Worm (Caenorhabditis elegans) whole organism, L3 larva: ENCODE results near the gene srh-127.

ENCODE experiments used
- R02D3.7 ChIP-seq: fragments of 150-350 bp; optimal IDR thresholded peaks from 2 replicates; lab custom pipeline; 2014; ENCODE audit warnings: missing biosample characterization, missing genetic modification characterization
- ZK546.5 ChIP-seq: sonication (generic microtip); optimal IDR thresholded peaks from 2 replicates; lab custom pipeline; 2017; ENCODE audit warnings: missing biosample characterization, missing genetic modification characterization
- aly-2 ChIP-seq: fragments of 150-350 bp; optimal IDR thresholded peaks from 2 replicates; lab custom pipeline; 2014; ENCODE audit warnings: missing biosample characterization, missing genetic modification characterization
- ama-1 ChIP-seq: fragments of 150-350 bp; optimal IDR thresholded peaks from 2 replicates; lab custom pipeline; 2018
- ceh-28 ChIP-seq: fragments of 150-350 bp; optimal IDR thresholded peaks from 2 replicates; lab custom pipeline; 2014; ENCODE audit warnings: missing biosample characterization, missing genetic modification reagents, missing genetic modification characterization
- ceh-82 ChIP-seq: fragments of 150-350 bp; optimal IDR thresholded peaks from 2 replicates; lab custom pipeline; 2014; ENCODE audit warnings: missing biosample characterization, missing genetic modification characterization
- ceh-9 ChIP-seq: sonication (generic microtip); optimal IDR thresholded peaks from 2 replicates; lab custom pipeline; 2018; ENCODE audit warnings: missing biosample characterization, missing genetic modification characterization
- daf-12 ChIP-seq: fragments of 150-350 bp; optimal IDR thresholded peaks from 2 replicates; lab custom pipeline; 2014; ENCODE audit warnings: missing biosample characterization, missing genetic modification reagents, missing genetic modification characterization
- egl-5 ChIP-seq: fragments of 150-350 bp; optimal IDR thresholded peaks from 2 replicates; lab custom pipeline; 2017; ENCODE audit warnings: missing biosample characterization, missing genetic modification reagents, missing genetic modification characterization, inconsistent platforms
- elt-1 ChIP-seq: fragments of 150-350 bp; optimal IDR thresholded peaks from 2 replicates; lab custom pipeline; 2014; ENCODE audit warnings: missing biosample characterization, missing genetic modification characterization
- elt-2 ChIP-seq: sonication (generic microtip); optimal IDR thresholded peaks from 2 replicates; lab custom pipeline; 2016; ENCODE audit warnings: missing genetic modification reagents, mild to moderate bottlenecking, missing genetic modification characterization, missing compliant biosample characterization
- fkh-10 ChIP-seq: sonication (generic microtip); optimal IDR thresholded peaks from 2 replicates; lab custom pipeline; 2017; ENCODE audit warnings: missing biosample characterization, missing genetic modification reagents, missing genetic modification characterization
- fkh-2 ChIP-seq: fragments of 150-350 bp; optimal IDR thresholded peaks from 2 replicates; lab custom pipeline; 2014; ENCODE audit warnings: missing biosample characterization, missing genetic modification reagents, missing genetic modification characterization
- fos-1 ChIP-seq: fragments of 150-350 bp; optimal IDR thresholded peaks from 2 replicates; lab custom pipeline; 2014; ENCODE audit warnings: missing biosample characterization, missing genetic modification characterization
- hmg-11 ChIP-seq: sonication (generic microtip); optimal IDR thresholded peaks from 2 replicates; lab custom pipeline; 2016; ENCODE audit warnings: missing genetic modification characterization, missing compliant biosample characterization
- jun-1 ChIP-seq: fragments of 150-350 bp; optimal IDR thresholded peaks from 2 replicates; lab custom pipeline; 2014; ENCODE audit warnings: missing biosample characterization, missing genetic modification reagents, missing genetic modification characterization
- lin-39 ChIP-seq: fragments of 150-350 bp; optimal IDR thresholded peaks from 2 replicates; lab custom pipeline; 2018; ENCODE audit warnings: missing biosample characterization, missing genetic modification reagents, missing genetic modification characterization
- lsy-12 ChIP-seq: sonication (generic microtip); optimal IDR thresholded peaks from 2 replicates; lab custom pipeline; 2016; ENCODE audit warnings: mild to moderate bottlenecking, missing genetic modification characterization, missing compliant biosample characterization
- mdl-1 ChIP-seq: fragments of 150-350 bp; optimal IDR thresholded peaks from 2 replicates; lab custom pipeline; 2014; ENCODE audit warnings: missing biosample characterization, missing genetic modification characterization
- mml-1 ChIP-seq: fragments of 150-350 bp; sonication (generic microtip); optimal IDR thresholded peaks from 3 replicates; lab custom pipeline; 2014; ENCODE audit warnings: missing biosample characterization, missing genetic modification characterization
- nfya-1 ChIP-seq: sonication (generic microtip); optimal IDR thresholded peaks from 2 replicates; lab custom pipeline; 2017; ENCODE audit warnings: missing genetic modification characterization, mild to moderate bottlenecking, missing compliant biosample characterization, antibody characterized with exemption, moderate library complexity; ENCODE audit not compliant: insufficient read depth
- nhr-11 ChIP-seq: fragments of 150-350 bp; optimal IDR thresholded peaks from 2 replicates; lab custom pipeline; 2014; ENCODE audit warnings: missing biosample characterization, missing genetic modification characterization
- nhr-12 ChIP-seq: fragments of 150-350 bp; optimal IDR thresholded peaks from 2 replicates; lab custom pipeline; 2014; ENCODE audit warnings: missing biosample characterization, missing genetic modification characterization
- nhr-237 ChIP-seq: fragments of 150-350 bp; optimal IDR thresholded peaks from 2 replicates; lab custom pipeline; 2014; ENCODE audit warnings: missing biosample characterization, missing genetic modification characterization
- nhr-25 ChIP-seq: sonication (generic microtip); optimal IDR thresholded peaks from 2 replicates; lab custom pipeline; 2017; ENCODE audit warnings: missing biosample characterization, missing genetic modification characterization
- nhr-28 ChIP-seq: fragments of 150-350 bp; optimal IDR thresholded peaks from 2 replicates; lab custom pipeline; 2014; ENCODE audit warnings: missing biosample characterization, missing genetic modification characterization
- nhr-43 ChIP-seq: sonication (generic microtip); optimal IDR thresholded peaks from 2 replicates; lab custom pipeline; 2016; ENCODE audit warnings: mild to moderate bottlenecking, missing genetic modification characterization, missing compliant biosample characterization; ENCODE audit not compliant: poor library complexity, severe bottlenecking
- nhr-67 ChIP-seq: fragments of 150-350 bp; optimal IDR thresholded peaks from 2 replicates; lab custom pipeline; 2014; ENCODE audit warnings: missing biosample characterization, missing genetic modification characterization
- nhr-76 ChIP-seq: fragments of 150-350 bp; sonication (generic microtip); optimal IDR thresholded peaks from 5 replicates; lab custom pipeline; 2014; ENCODE audit warnings: missing biosample characterization, missing genetic modification characterization
- nhr-77 ChIP-seq: fragments of 150-350 bp; optimal IDR thresholded peaks from 2 replicates; lab custom pipeline; 2014; ENCODE audit warnings: missing biosample characterization, missing genetic modification characterization
- pha-4 ChIP-seq: fragments of 150-350 bp; optimal IDR thresholded peaks from 2 replicates; lab custom pipeline; 2014; ENCODE audit warnings: missing biosample characterization, missing genetic modification reagents, missing genetic modification characterization
- pqm-1 ChIP-seq: fragments of 150-350 bp; optimal IDR thresholded peaks from 2 replicates; lab custom pipeline; 2017; ENCODE audit warnings: missing biosample characterization, missing genetic modification characterization, inconsistent platforms
- sea-2 ChIP-seq: fragments of 150-350 bp; sonication (generic microtip); optimal IDR thresholded peaks from 4 replicates; lab custom pipeline; 2014; ENCODE audit warnings: missing biosample characterization, missing genetic modification reagents, missing genetic modification characterization
- tbx-2 ChIP-seq: sonication (generic microtip); optimal IDR thresholded peaks from 2 replicates; lab custom pipeline; 2016; ENCODE audit warnings: mild to moderate bottlenecking, missing genetic modification characterization, missing compliant biosample characterization
- unc-62 ChIP-seq: fragments of 150-350 bp; sonication (generic microtip); optimal IDR thresholded peaks from 4 replicates; lab custom pipeline; 2014; ENCODE audit warnings: missing biosample characterization, missing genetic modification reagents, missing genetic modification characterization
- ztf-11 ChIP-seq: fragments of 150-350 bp; optimal IDR thresholded peaks from 2 replicates; lab custom pipeline; 2014; ENCODE audit warnings: missing biosample characterization, missing genetic modification characterization
- ztf-4 ChIP-seq: fragments of 150-350 bp; optimal IDR thresholded peaks from 2 replicates; lab custom pipeline; 2014; ENCODE audit warnings: missing biosample characterization, missing genetic modification characterization

The srh-127 gene

DNA sequence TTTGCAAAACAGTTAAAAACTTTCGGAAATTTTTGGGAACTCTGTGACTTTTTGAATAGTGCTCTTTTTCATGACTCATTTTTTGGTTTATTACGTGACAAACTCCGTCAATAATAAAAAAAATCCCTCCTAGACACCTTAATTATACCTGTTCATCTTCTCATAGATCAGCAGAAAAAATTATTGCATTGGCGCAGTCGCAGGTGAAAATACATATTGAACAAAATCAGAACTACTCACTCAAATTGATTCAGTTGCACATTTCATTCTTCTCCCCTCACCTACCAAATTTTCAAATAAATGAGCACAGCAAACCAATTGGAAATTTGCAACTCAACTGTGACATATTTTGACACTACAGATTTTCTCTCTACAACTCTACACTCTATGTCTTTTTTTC is at the start of gene srh-127:
TSS of gene srh-127 (plus strand) at position 301 of the 400 bp plus-strand sequence.
- TF ChIP-seq jun-1 (tag; lab: Kevin White, UChicago) (no peak), daf-12 (tag; lab: Kevin White, UChicago) (no peak), unc-62 (GFP tag; lab: Kevin White, UChicago) (no peak), mdl-1 (no peak), fkh-10 (GFP tag; lab: Kevin White, UChicago) (no peak), nhr-11 (tag; lab: Kevin White, UChicago) (no peak), ceh-9 (no peak), lin-39 (tag; lab: Kevin White, UChicago) (no peak), fkh-2 (tag; lab: Kevin White, UChicago) (no peak), nhr-76 (no peak), ama-1 (lab: Kevin White, UChicago) (no peak), nhr-43 (tag; lab: Kevin White, UChicago) (no peak), ztf-11 (tag; lab: Kevin White, UChicago) (no peak), nhr-25 (tag; lab: Kevin White, UChicago) (no peak), nhr-237 (tag; lab: Kevin White, UChicago) (no peak)

DNA sequence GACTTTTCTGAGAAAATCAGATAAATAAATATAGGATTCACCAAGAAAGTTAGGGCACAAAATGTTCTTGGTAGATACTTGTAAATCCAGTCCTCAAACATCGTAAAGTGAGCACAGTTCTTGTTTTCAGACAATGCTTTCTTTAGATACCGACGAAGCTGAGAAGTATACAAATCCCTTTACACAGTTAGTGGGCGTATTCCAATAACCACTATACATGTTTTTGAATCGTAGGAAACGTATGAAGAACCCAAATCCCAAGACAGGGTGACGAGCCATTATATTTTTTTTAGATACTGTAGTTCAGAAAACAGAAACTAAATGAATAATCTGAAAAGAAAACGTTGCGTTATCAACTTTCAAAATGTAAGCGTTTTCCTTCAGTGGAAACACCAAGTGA is 47.3 kb upstream of the srh-127 start, which contains the start of gene srj-44:
TSS of gene srj-44 (minus strand) at position 101 of the 400 bp plus-strand sequence.
- no peak for TF ChIP-seq unc-62 (GFP tag; lab: Kevin White, UChicago)

DNA sequence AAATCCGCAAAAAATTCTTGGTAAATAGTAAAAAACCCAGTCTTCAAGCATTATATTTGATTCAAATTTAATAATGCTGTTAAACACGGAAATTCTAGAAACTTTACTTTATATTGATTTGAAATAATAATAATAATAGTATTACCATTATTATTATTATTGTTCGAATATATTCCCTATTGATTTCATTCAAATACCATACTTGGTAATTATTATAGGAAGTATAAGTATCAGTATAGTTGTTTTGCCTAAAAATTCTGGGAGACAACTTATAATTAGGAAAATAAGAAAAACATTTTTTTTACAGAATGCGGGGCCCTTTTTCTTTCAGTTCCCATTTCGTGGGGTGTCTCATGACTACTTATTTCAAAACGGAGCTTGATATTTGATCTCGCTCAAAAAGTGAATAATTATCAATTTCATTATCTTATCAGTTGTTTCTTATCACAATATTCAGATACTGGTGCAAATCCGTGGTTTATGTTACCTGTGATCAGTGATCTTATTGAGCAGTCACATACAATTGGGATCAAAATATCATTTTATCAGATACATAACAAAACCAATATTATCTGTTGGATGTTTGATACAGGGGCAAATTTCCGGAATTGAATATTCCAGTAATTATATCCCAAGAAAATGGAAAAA is 44.7 kb upstream of the srh-127 start, which contains the start of gene srj-49:
TSS of gene srj-49 (minus strand) at position 51 of the 648 bp plus-strand sequence.
- TF ChIP-seq ztf-4 (no peak), egl-5 (tag; lab: Kevin White, UChicago) (no peak), ZK546.5 (tag; lab: Kevin White, UChicago) (no peak), hmg-11 (no peak), aly-2 (no peak), ceh-9 (no peak), nhr-77 (no peak), pqm-1 (tag; lab: Kevin White, UChicago) (peak; percentile 84), elt-2 (tag; lab: Kevin White, UChicago) (peak; percentile 90), nhr-28 (tag; lab: Kevin White, UChicago) (no peak), unc-62 (GFP tag; lab: Kevin White, UChicago) (no peak), mml-1 (tag; lab: Kevin White, UChicago) (no peak), ceh-82 (tag; lab: Kevin White, UChicago) (no peak), nhr-67 (tag; lab: Kevin White, UChicago) (no peak), nhr-12 (tag; lab: Kevin White, UChicago) (no peak), ama-1 (lab: Kevin White, UChicago) (no peak)

DNA sequence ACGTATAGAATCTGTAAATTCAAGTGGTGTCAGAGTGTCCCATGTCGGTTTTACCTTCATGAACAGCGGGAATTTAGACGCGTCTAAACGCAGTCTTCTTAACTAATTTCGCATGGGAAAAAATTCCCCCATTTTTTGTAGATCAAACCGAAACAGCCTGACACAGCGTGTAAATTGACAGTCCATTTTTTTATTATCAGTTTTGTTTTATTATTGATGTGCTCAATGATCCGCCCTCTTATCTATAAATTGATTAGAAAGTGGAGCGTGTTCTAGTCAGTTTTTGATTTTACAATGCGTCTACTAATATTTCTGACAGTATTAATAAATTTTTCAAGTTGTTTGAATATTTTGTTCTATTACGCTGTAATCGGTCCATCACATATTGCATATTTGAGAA is 44.0 kb upstream of the srh-127 start, which contains the start of gene ugt-53:
TSS of gene ugt-53 (plus strand) at position 273 of the 400 bp plus-strand sequence.
- peak; percentile 72 for TF ChIP-seq pqm-1 (tag; lab: Kevin White, UChicago)
- TF ChIP-seq elt-2 (tag; lab: Kevin White, UChicago) = peak; percentile 82
- no peak for TF ChIP-seq nhr-76
- TF ChIP-seq fos-1 (tag; lab: Kevin White, UChicago) = no peak
- TF ChIP-seq tbx-2 (tag; lab: Kevin White, UChicago) = no peak
- TF ChIP-seq ztf-11 (tag; lab: Kevin White, UChicago) = no peak
- TF ChIP-seq ceh-28 (tag; lab: Kevin White, UChicago) = no peak

DNA sequence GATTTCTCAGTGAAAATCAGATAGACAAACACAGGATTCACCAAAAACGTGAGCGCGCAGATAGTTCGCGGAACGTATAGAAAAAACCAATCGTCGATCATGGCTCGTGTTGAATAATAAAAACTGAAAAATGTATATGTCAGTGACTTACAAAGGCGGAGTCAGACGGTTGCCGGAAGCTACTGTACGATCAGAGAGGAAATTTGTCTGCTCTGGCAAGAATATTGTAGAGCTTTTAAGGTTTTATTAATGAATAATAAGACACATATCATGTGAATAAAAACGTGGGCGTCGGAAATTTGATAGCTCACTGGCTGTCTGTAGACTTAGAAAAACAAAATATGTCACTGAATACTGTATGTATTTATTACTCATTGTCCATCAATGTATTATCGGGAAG is 37.6 kb upstream of the srh-127 start, which contains the start of gene srj-57:
TSS of gene srj-57 (minus strand) at position 101 of the 400 bp plus-strand sequence.
- no peak for TF ChIP-seq nhr-12 (tag; lab: Kevin White, UChicago)
- no peak for TF ChIP-seq R02D3.7 (tag; lab: Kevin White, UChicago)
- TF ChIP-seq sea-2 (GFP tag; lab: Kevin White, UChicago) = no peak
- TF ChIP-seq unc-62 (GFP tag; lab: Kevin White, UChicago) = no peak
- no peak for TF ChIP-seq ama-1 (lab: Kevin White, UChicago)
- no peak for TF ChIP-seq tbx-2 (tag; lab: Kevin White, UChicago)
- TF ChIP-seq pha-4 (tag; lab: Kevin White, UChicago) = no peak
- TF ChIP-seq nfya-1 (tag; lab: Kevin White, UChicago) = no peak
- TF ChIP-seq nhr-76 = no peak
- TF ChIP-seq mml-1 (tag; lab: Kevin White, UChicago) = no peak
- no peak for TF ChIP-seq nhr-77
- TF ChIP-seq hmg-11 = no peak
- no peak for TF ChIP-seq fkh-2 (tag; lab: Kevin White, UChicago)
- no peak for TF ChIP-seq egl-5 (tag; lab: Kevin White, UChicago)
- no peak for TF ChIP-seq elt-1 (tag; lab: Kevin White, UChicago)
- no peak for TF ChIP-seq lsy-12 (tag; lab: Kevin White, UChicago)
- no peak for TF ChIP-seq nhr-43 (tag; lab: Kevin White, UChicago)
- no peak for TF ChIP-seq jun-1 (tag; lab: Kevin White, UChicago)
- TF ChIP-seq ceh-9 = no peak
